Fruit fly (Drosophila melanogaster) whole organism, embryonic: ENCODE results near the gene CG33331.

ENCODE experiments used
- CG10267 ChIP-seq: fragments of 200-800 bp; sonication (Bioruptor generic); optimal IDR thresholded peaks from 2 replicates; lab custom pipeline; 2018; ENCODE audit warnings: missing biosample characterization, mild to moderate bottlenecking, missing genetic modification characterization, moderate library complexity
- CG10543 ChIP-seq: fragments of 200-800 bp; sonication (Bioruptor generic); optimal IDR thresholded peaks from 3 replicates; lab custom pipeline; 2017; ENCODE audit warnings: missing biosample characterization, mild to moderate bottlenecking, missing genetic modification characterization, moderate library complexity
- CG10959 ChIP-seq: fragments of 200-800 bp; sonication (Bioruptor generic); IDR thresholded peaks from 2 replicates; pipeline ENCODE4 v1.3.6; 2022; ENCODE audit warnings: missing biosample characterization, missing genetic modification characterization
- CG13296 ChIP-seq: fragments of 200-800 bp; sonication (Bioruptor generic); optimal IDR thresholded peaks from 3 replicates; lab custom pipeline; 2018; ENCODE audit warnings: missing biosample characterization, mild to moderate bottlenecking, missing genetic modification characterization
- CG15269 ChIP-seq: fragments of 200-800 bp; sonication (Bioruptor generic); optimal IDR thresholded peaks from 2 replicates; lab custom pipeline; 2018; ENCODE audit warnings: missing biosample characterization, mild to moderate bottlenecking, missing genetic modification characterization, moderate library complexity
- CG16815 ChIP-seq: fragments of 200-800 bp; sonication (Bioruptor generic); optimal IDR thresholded peaks from 3 replicates; lab custom pipeline; 2017; ENCODE audit warnings: missing biosample characterization, mild to moderate bottlenecking, missing genetic modification characterization
- CG18599 ChIP-seq: fragments of 200-800 bp; sonication (Bioruptor generic); optimal IDR thresholded peaks from 3 replicates; lab custom pipeline; 2017; ENCODE audit warnings: missing biosample characterization, missing genetic modification characterization, mild to moderate bottlenecking, moderate library complexity, missing genetic modification reagents
- CG2120 ChIP-seq: fragments of 200-800 bp; sonication (Bioruptor generic); optimal IDR thresholded peaks from 3 replicates; lab custom pipeline; 2016; ENCODE audit warnings: missing biosample characterization, missing genetic modification characterization
- CG2678 ChIP-seq: fragments of 200-800 bp; sonication (Bioruptor generic); optimal IDR thresholded peaks from 3 replicates; lab custom pipeline; 2019; ENCODE audit warnings: missing biosample characterization, mild to moderate bottlenecking, missing genetic modification characterization, moderate library complexity
- CG34422 ChIP-seq: fragments of 200-800 bp; sonication (Bioruptor generic); IDR thresholded peaks from 3 replicates; pipeline ENCODE4 v1.3.6; 2022; ENCODE audit warnings: missing biosample characterization, missing genetic modification characterization
- CG5953 ChIP-seq: fragments of 200-800 bp; sonication (Bioruptor generic); IDR thresholded peaks from 2 replicates; pipeline ENCODE4 v1.3.6; 2022; ENCODE audit warnings: missing biosample characterization, missing genetic modification characterization
- CG6689 ChIP-seq: fragments of 200-800 bp; sonication (Bioruptor generic); IDR thresholded peaks from 2 replicates; pipeline ENCODE4 v1.3.6; 2022; ENCODE audit warnings: missing biosample characterization, missing genetic modification characterization
- CG6765 ChIP-seq: fragments of 200-800 bp; sonication (Bioruptor generic); optimal IDR thresholded peaks from 3 replicates; lab custom pipeline; 2017; ENCODE audit warnings: missing biosample characterization, mild to moderate bottlenecking, missing genetic modification characterization
- CG7839 ChIP-seq: fragments of 200-800 bp; sonication (Bioruptor generic); optimal IDR thresholded peaks from 3 replicates; lab custom pipeline; 2018; ENCODE audit warnings: missing biosample characterization, mild to moderate bottlenecking, missing genetic modification characterization, moderate library complexity
- CG9817 ChIP-seq: fragments of 200-800 bp; sonication (Bioruptor generic); optimal IDR thresholded peaks from 2 replicates; lab custom pipeline; 2018; ENCODE audit warnings: missing biosample characterization, mild to moderate bottlenecking, missing genetic modification characterization, moderate library complexity
- Ets65A ChIP-seq: fragments of 200-800 bp; sonication (Bioruptor generic); peaks from one replicate; lab custom pipeline; 2016; ENCODE audit warnings: missing biosample characterization, missing genetic modification characterization
- Fer2 ChIP-seq: fragments of 200-800 bp; sonication (Bioruptor generic); optimal IDR thresholded peaks from 2 replicates; lab custom pipeline; 2018; ENCODE audit warnings: missing biosample characterization, mild to moderate bottlenecking, missing genetic modification characterization, moderate library complexity
- Fer3 ChIP-seq: fragments of 200-800 bp; sonication (Bioruptor generic); optimal IDR thresholded peaks from 2 replicates; lab custom pipeline; 2018; ENCODE audit warnings: missing biosample characterization, mild to moderate bottlenecking, missing genetic modification characterization, moderate library complexity
- HLH3B ChIP-seq: fragments of 200-800 bp; sonication (Bioruptor generic); IDR thresholded peaks from 2 replicates; pipeline ENCODE4 v1.3.6; 2022; ENCODE audit warnings: missing biosample characterization, missing genetic modification characterization
- HLH54F ChIP-seq: fragments of 200-800 bp; sonication (Bioruptor generic); optimal IDR thresholded peaks from 3 replicates; lab custom pipeline; 2016; ENCODE audit warnings: missing biosample characterization, missing genetic modification characterization
- Hr51 ChIP-seq, 2 experiments: fragments of 200-800 bp; sonication (Bioruptor generic); optimal IDR thresholded peaks; 2 replicates in 1 of 2; 3 replicates in 1 of 2; lab custom pipeline; 2016 to 2018; ENCODE audit warnings: missing biosample characterization in 2 of 2, missing genetic modification characterization in 2 of 2, mild to moderate bottlenecking in 1 of 2, moderate library complexity in 1 of 2
- Med ChIP-seq: fragments of 200-800 bp; sonication (Bioruptor generic); peaks from one replicate; lab custom pipeline; 2016; ENCODE audit warnings: missing biosample characterization, missing genetic modification characterization, mild to moderate bottlenecking, inconsistent platforms, moderate library complexity
- Oli ChIP-seq: fragments of 200-800 bp; sonication (Bioruptor generic); optimal IDR thresholded peaks from 2 replicates; lab custom pipeline; 2018; ENCODE audit warnings: missing biosample characterization, mild to moderate bottlenecking, missing genetic modification characterization, moderate library complexity
- Pdp1 ChIP-seq, 2 experiments: fragments of 200-800 bp; sonication (Bioruptor generic); optimal IDR thresholded peaks; 3 replicates each; lab custom pipeline; 2016; ENCODE audit warnings: missing biosample characterization in 2 of 2, missing genetic modification characterization in 2 of 2, mild to moderate bottlenecking in 1 of 2, moderate library complexity in 1 of 2
- Sox100B ChIP-seq: fragments of 200-800 bp; sonication (Bioruptor generic); optimal IDR thresholded peaks from 3 replicates; lab custom pipeline; 2018; ENCODE audit warnings: missing biosample characterization, mild to moderate bottlenecking, missing genetic modification characterization
- Stat92E ChIP-seq, 3 experiments: fragments of >200 bp in 2 of 3; fragments of 200-800 bp in 1 of 3; sonication (Bioruptor generic) in 1 of 3; optimal IDR thresholded peaks; 2 replicates each; lab custom pipeline; 2017 to 2019; ENCODE audit warnings: missing biosample characterization in 3 of 3, missing genetic modification characterization in 3 of 3, mild to moderate bottlenecking in 1 of 3, moderate library complexity in 1 of 3
- Vsx1 ChIP-seq: fragments of 200-800 bp; sonication (Bioruptor generic); optimal IDR thresholded peaks from 2 replicates; lab custom pipeline; 2017; ENCODE audit warnings: missing biosample characterization, mild to moderate bottlenecking, missing genetic modification characterization, missing genetic modification reagents
- bigmax ChIP-seq: fragments of 200-800 bp; sonication (Bioruptor generic); optimal IDR thresholded peaks from 2 replicates; lab custom pipeline; 2018; ENCODE audit warnings: missing biosample characterization, mild to moderate bottlenecking, missing genetic modification characterization
- bsh ChIP-seq, 2 experiments: fragments of 200-800 bp; sonication (Bioruptor generic); optimal IDR thresholded peaks; 2 replicates each; lab custom pipeline; 2017 to 2018; ENCODE audit warnings: mild to moderate bottlenecking in 2 of 2, missing biosample characterization in 2 of 2, missing genetic modification characterization in 2 of 2, moderate library complexity in 1 of 2
- cad ChIP-seq: fragments of >200 bp; optimal IDR thresholded peaks from 2 replicates; lab custom pipeline; 2017; ENCODE audit warnings: missing biosample characterization, missing genetic modification characterization
- dmrt99B ChIP-seq: fragments of 200-800 bp; sonication (Bioruptor generic); optimal IDR thresholded peaks from 2 replicates; lab custom pipeline; 2018; ENCODE audit warnings: missing biosample characterization, mild to moderate bottlenecking, missing genetic modification characterization, moderate library complexity
- dysf ChIP-seq: fragments of 200-800 bp; sonication (Bioruptor generic); IDR thresholded peaks from 3 replicates; pipeline ENCODE4 v1.3.6; 2022; ENCODE audit warnings: missing biosample characterization, missing genetic modification characterization
- esg ChIP-seq: fragments of 200-800 bp; sonication (Bioruptor generic); conservative IDR thresholded peaks from 2 replicates; pipeline ENCODE4 v1.3.6; 2022; ENCODE audit warnings: missing biosample characterization, missing genetic modification characterization
- fd3F ChIP-seq: fragments of 200-800 bp; sonication (Bioruptor generic); optimal IDR thresholded peaks from 2 replicates; lab custom pipeline; 2018; ENCODE audit warnings: missing biosample characterization, mild to moderate bottlenecking, missing genetic modification characterization, moderate library complexity
- fd96Cb ChIP-seq: fragments of 200-800 bp; sonication (Bioruptor generic); optimal IDR thresholded peaks from 2 replicates; lab custom pipeline; 2018; ENCODE audit warnings: missing biosample characterization, mild to moderate bottlenecking, missing genetic modification characterization, moderate library complexity
- gem ChIP-seq: fragments of 200-800 bp; sonication (Bioruptor generic); optimal IDR thresholded peaks from 2 replicates; lab custom pipeline; 2019; ENCODE audit warnings: missing biosample characterization, mild to moderate bottlenecking, missing genetic modification characterization, moderate library complexity
- grn ChIP-seq: fragments of 200-800 bp; sonication (Bioruptor generic); optimal IDR thresholded peaks from 3 replicates; lab custom pipeline; 2017; ENCODE audit warnings: missing biosample characterization, missing genetic modification characterization
- her ChIP-seq: fragments of 200-800 bp; sonication (Bioruptor generic); optimal IDR thresholded peaks from 2 replicates; lab custom pipeline; 2016; ENCODE audit warnings: missing biosample characterization, missing genetic modification characterization
- ind ChIP-seq: fragments of 200-800 bp; sonication (Bioruptor generic); optimal IDR thresholded peaks from 3 replicates; lab custom pipeline; 2016; ENCODE audit warnings: missing biosample characterization, missing genetic modification characterization
- inv ChIP-seq: fragments of 200-800 bp; sonication (Bioruptor generic); IDR thresholded peaks from 2 replicates; pipeline ENCODE4 v1.3.6; 2022; ENCODE audit warnings: missing biosample characterization, missing genetic modification characterization; ENCODE audit not compliant: partially characterized antibody
- lbe ChIP-seq: fragments of 200-800 bp; sonication (Bioruptor generic); optimal IDR thresholded peaks from 2 replicates; lab custom pipeline; 2016; ENCODE audit warnings: missing biosample characterization, mild to moderate bottlenecking, missing genetic modification characterization
- pita ChIP-seq: fragments of 200-800 bp; sonication (Bioruptor generic); optimal IDR thresholded peaks from 2 replicates; lab custom pipeline; 2017; ENCODE audit warnings: missing biosample characterization, mild to moderate bottlenecking, missing genetic modification characterization
- scrt ChIP-seq: fragments of 200-800 bp; sonication (Bioruptor generic); optimal IDR thresholded peaks from 2 replicates; lab custom pipeline; 2018; ENCODE audit warnings: missing biosample characterization, mild to moderate bottlenecking, missing genetic modification characterization, moderate library complexity
- tin ChIP-seq: fragments of 200-800 bp; sonication (Bioruptor generic); optimal IDR thresholded peaks from 3 replicates; lab custom pipeline; 2016; ENCODE audit warnings: missing biosample characterization, missing genetic modification characterization
- tio ChIP-seq: fragments of 200-800 bp; sonication (Bioruptor generic); optimal IDR thresholded peaks from 2 replicates; lab custom pipeline; 2017; ENCODE audit warnings: missing biosample characterization, missing genetic modification characterization, inconsistent platforms

CG33331 gene

DNA sequence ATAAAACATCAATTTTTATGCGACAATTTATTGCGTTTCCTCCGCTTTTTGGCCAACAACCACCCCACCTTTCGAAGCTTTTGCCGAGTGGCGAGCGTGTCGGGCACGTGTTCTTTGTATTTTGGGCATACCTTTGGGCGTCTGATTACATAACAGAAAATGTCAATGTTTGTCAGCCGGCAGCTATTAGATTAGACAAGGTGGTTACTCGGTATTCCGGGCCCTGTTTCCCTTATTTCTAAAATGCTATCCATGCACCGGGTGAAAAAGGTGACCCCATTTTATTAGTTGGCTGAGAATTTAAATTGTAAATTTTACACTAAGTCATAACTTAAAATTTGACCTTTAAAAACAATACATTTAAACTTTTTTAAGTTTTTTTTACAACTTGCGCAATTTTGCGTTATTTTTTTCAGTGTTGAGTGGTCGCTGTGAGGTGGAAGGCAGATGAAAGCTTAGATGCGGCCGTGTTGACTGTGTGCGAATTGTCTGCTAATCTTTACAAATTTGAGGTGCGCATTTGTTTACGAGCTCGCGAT, 26.3 kb downstream of the CG33331 start (continued):
- TF ChIP-seq Pdp1 (GFP tag; optimal IDR thresholded peaks at IDR 0.05; lab: Kevin White, UChicago) = peak in 1 of 2 experiments; percentile 73
- no peak for TF ChIP-seq bigmax (GFP tag; lab: Kevin White, UChicago)
- no peak for TF ChIP-seq her (GFP tag; lab: Kevin White, UChicago)
- peak; percentile 35 for TF ChIP-seq CG2120 (GFP tag; lab: Kevin White, UChicago)
- TF ChIP-seq HLH3B = 0 out of 2 replicates have a peak, but pooled peaks have one; percentile 40
- TF ChIP-seq esg (GFP tag; lab: Robert Waterston, UW) = no peak
- no peak for TF ChIP-seq tin (GFP tag; lab: Kevin White, UChicago)
- no peak for TF ChIP-seq cad (GFP tag; lab: Kevin White, UChicago)
- no peak for TF ChIP-seq CG16815 (GFP tag; lab: Kevin White, UChicago)
- TF ChIP-seq CG13296 = no peak
- peak; percentile 28 for TF ChIP-seq scrt (GFP tag; lab: Kevin White, UChicago)
- TF ChIP-seq CG34422 = no peak

DNA sequence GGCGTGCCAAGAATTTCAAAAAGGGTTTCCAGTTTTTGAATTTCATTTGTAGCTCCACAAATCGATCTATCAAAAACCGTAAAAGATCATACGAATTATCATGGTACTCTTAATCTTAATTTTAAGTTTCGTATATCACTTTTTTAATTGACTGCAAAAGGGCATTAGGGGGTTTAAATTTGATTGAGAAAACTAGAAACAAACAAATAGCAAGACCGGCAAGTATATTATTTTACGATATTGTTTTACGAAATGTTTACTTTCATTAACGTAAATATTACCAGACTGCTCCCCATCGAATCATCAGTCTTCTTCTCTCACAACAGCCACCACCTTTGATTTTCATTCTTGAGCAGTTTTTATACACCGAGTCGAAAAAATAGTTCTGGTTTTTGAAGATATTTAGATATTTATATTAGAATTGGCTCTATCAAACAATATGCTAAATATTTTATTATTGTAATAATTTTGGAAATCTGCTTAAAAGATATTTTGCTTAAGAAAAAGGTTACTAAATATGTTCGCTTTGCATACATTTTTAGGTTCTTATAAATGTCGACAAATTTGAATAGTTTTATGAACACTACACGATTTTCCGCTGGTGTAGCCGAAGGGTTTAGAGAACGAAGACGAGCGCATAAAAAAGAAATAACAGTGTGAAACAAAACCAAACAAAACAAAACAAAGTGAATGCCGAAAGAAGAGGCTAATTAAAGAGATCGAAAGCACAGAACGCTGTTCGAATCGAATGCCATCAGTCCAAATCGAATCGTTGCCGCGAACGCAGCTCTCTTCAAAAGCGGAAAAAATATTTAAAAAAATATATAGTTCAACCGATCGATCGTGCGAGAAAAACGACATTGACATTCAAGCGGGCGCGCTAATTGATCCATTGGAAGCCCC, 31.9 kb downstream of the CG33331 start, which contains the start of gene Sdr:
Gene Sdr (plus strand): TSS at position 702 of the 903 bp plus-strand sequence.
- peak; percentile 7 for TF ChIP-seq lbe (GFP tag; lab: Kevin White, UChicago)
- TF ChIP-seq Fer3 = peak; percentile 11
- TF ChIP-seq CG10959 (GFP tag; lab: Robert Waterston, UW) = no peak
- TF ChIP-seq inv (GFP tag; lab: Robert Waterston, UW) = no peak
- TF ChIP-seq CG9817 (tag; lab: Kevin White, UChicago) = peak; percentile 18
- TF ChIP-seq ind = no peak
- TF ChIP-seq cad (GFP tag; lab: Kevin White, UChicago) = no peak
- TF ChIP-seq CG18599 (GFP tag; lab: Kevin White, UChicago) = peak; percentile 20
- TF ChIP-seq CG6689 (GFP tag; lab: Robert Waterston, UW) = 0 out of 2 replicates have a peak, but pooled peaks have one; percentile 23
- no peak for TF ChIP-seq CG10267 (tag; lab: Kevin White, UChicago)
- TF ChIP-seq pita (GFP tag; lab: Kevin White, UChicago) = no peak
- no peak for TF ChIP-seq bsh (GFP tag; optimal IDR thresholded peaks at IDR 0.05; lab: Kevin White, UChicago)
- peak; percentile 40 for TF ChIP-seq CG10543 (GFP tag; lab: Kevin White, UChicago)
- TF ChIP-seq gem = peak; percentile 60
- TF ChIP-seq Ets65A = peak; percentile 18
- peak; percentile 52; the same call in 1 of the 3 replicates for TF ChIP-seq dysf (GFP tag; lab: Robert Waterston, UW)
- TF ChIP-seq dmrt99B (tag; lab: Kevin White, UChicago) = peak; percentile 56
- TF ChIP-seq Vsx1 (GFP tag; lab: Kevin White, UChicago) = no peak
- TF ChIP-seq grn (GFP tag; lab: Kevin White, UChicago) = no peak
- TF ChIP-seq Sox100B (GFP tag; lab: Kevin White, UChicago) = peak; percentile 3
- no peak for TF ChIP-seq HLH54F (GFP tag; lab: Kevin White, UChicago)
- TF ChIP-seq Med (GFP tag; lab: Kevin White, UChicago) = no peak
- no peak for TF ChIP-seq fd96Cb
- TF ChIP-seq CG15269 (tag; lab: Kevin White, UChicago) = peak; percentile 32
- no peak for TF ChIP-seq CG2678 (tag; lab: Kevin White, UChicago)
- TF ChIP-seq Fer2 = peak; percentile 8
- TF ChIP-seq CG7839 = peak; percentile 56
- TF ChIP-seq CG2120 (GFP tag; lab: Kevin White, UChicago) = peak; percentile 17
- peak in 1 of 2 experiments; percentile 27 for TF ChIP-seq Hr51 (GFP tag; optimal IDR thresholded peaks at IDR 0.05; lab: Kevin White, UChicago)
- TF ChIP-seq CG5953 (GFP tag; lab: Robert Waterston, UW) = no peak
- TF ChIP-seq Oli (tag; lab: Kevin White, UChicago) = peak; percentile 0
- no peak for TF ChIP-seq Stat92E (GFP tag; optimal IDR thresholded peaks at IDR 0.05; lab: Kevin White, UChicago)
- no peak for TF ChIP-seq CG6765 (GFP tag; lab: Kevin White, UChicago)
- TF ChIP-seq fd3F (GFP tag; lab: Kevin White, UChicago) = peak; percentile 3
- TF ChIP-seq tio (GFP tag; lab: Kevin White, UChicago) = peak; percentile 9
